Comparison of ENCODE assay signal across 4 fruit fly cellular contexts in genomic region chr3R:25461666-25462065, dm6.
TF ChIP-seq lines count a peak whose summit lies in the region.

No protein-coding gene starts in this region.

- TF ChIP-seq CTCF in whole organism, embryonic (GFP tag; optimal IDR thresholded peaks at IDR 0.05; lab: Kevin White, UChicago), result no peak

TF ChIP-seq in whole organism, embryonic, 481 proteins besides CTCF, POLR2A, EP300 and RAD21:
- no peak for TF ChIP-seq nau (GFP tag; optimal IDR thresholded peaks at IDR 0.05; lab: Kevin White, UChicago)
- TF ChIP-seq D19A (tag; optimal IDR thresholded peaks at IDR 0.05; lab: Kevin White, UChicago), result peak; percentile 54
- TF ChIP-seq CG17361 (GFP tag; IDR thresholded peaks at IDR 0.05; lab: Robert Waterston, UW), result no peak
- TF ChIP-seq ac (GFP tag; optimal IDR thresholded peaks at IDR 0.05; lab: Kevin White, UChicago), result no peak
- peak; percentile 60 for TF ChIP-seq Drgx (GFP tag; IDR thresholded peaks at IDR 0.05; lab: Robert Waterston, UW)
- no peak for TF ChIP-seq ssp (GFP tag; IDR thresholded peaks at IDR 0.05; lab: Robert Waterston, UW)
- no peak for TF ChIP-seq CG18011 (GFP tag; optimal IDR thresholded peaks at IDR 0.05; lab: Kevin White, UChicago)
- peak in 1 of 2 experiments; percentile 26 for TF ChIP-seq bsh (GFP tag; optimal IDR thresholded peaks at IDR 0.05; lab: Kevin White, UChicago)
- peak; percentile 18 for TF ChIP-seq lbe (GFP tag; optimal IDR thresholded peaks at IDR 0.05; lab: Kevin White, UChicago)
- TF ChIP-seq CG7963 (GFP tag; IDR thresholded peaks at IDR 0.05; lab: Robert Waterston, UW; ENCODE audit: partially characterized antibody), result no peak

TF ChIP-seq in whole organism, prepupa, 60 proteins besides CTCF, POLR2A, EP300 and RAD21 (continues in another document):
- no peak for TF ChIP-seq fkh (GFP tag; optimal IDR thresholded peaks at IDR 0.05; lab: Kevin White, UChicago)
- TF ChIP-seq pdm3 (GFP tag; optimal IDR thresholded peaks at IDR 0.05; lab: Kevin White, UChicago), result peak; percentile 70
- TF ChIP-seq CG31627 (GFP tag; optimal IDR thresholded peaks at IDR 0.05; lab: Kevin White, UChicago), result peak; percentile 69
- peak; percentile 55 for TF ChIP-seq CG3919 (GFP tag; optimal IDR thresholded peaks at IDR 0.05; lab: Kevin White, UChicago)
- TF ChIP-seq CG9139 (GFP tag; optimal IDR thresholded peaks at IDR 0.05; lab: Kevin White, UChicago), result no peak
- peak; percentile 61 for TF ChIP-seq Eip75B (GFP tag; optimal IDR thresholded peaks at IDR 0.05; lab: Kevin White, UChicago)
- peak; percentile 17 for TF ChIP-seq CG6808 (GFP tag; optimal IDR thresholded peaks at IDR 0.05; lab: Kevin White, UChicago)
- no peak for TF ChIP-seq CG6854 (GFP tag; optimal IDR thresholded peaks at IDR 0.05; lab: Kevin White, UChicago)
- no peak for TF ChIP-seq CG1621 (tag; optimal IDR thresholded peaks at IDR 0.05; lab: Kevin White, UChicago)
- peak; percentile 28 for TF ChIP-seq CG7368 (GFP tag; optimal IDR thresholded peaks at IDR 0.05; lab: Kevin White, UChicago)
- TF ChIP-seq OdsH (GFP tag; optimal IDR thresholded peaks at IDR 0.05; lab: Kevin White, UChicago), result peak; percentile 62
- peak in 1 of 2 experiments; percentile 45 for TF ChIP-seq salr (GFP tag; optimal IDR thresholded peaks at IDR 0.05; lab: Kevin White, UChicago)
- peak; percentile 50 for TF ChIP-seq Ets21C (GFP tag; optimal IDR thresholded peaks at IDR 0.05; lab: Kevin White, UChicago)
- TF ChIP-seq CG15336 (GFP tag; IDR thresholded peaks at IDR 0.05; lab: Robert Waterston, UW), result peak; percentile 39; the same call in 1 of the 2 replicates
- peak; percentile 71 for TF ChIP-seq net (GFP tag; optimal IDR thresholded peaks at IDR 0.05; lab: Kevin White, UChicago)
- peak; percentile 51 for TF ChIP-seq CG10669 (GFP tag; optimal IDR thresholded peaks at IDR 0.05; lab: Kevin White, UChicago)
- TF ChIP-seq Gug (GFP tag; IDR thresholded peaks at IDR 0.05; lab: Robert Waterston, UW), result no peak
- TF ChIP-seq Blimp-1 (GFP tag; optimal IDR thresholded peaks at IDR 0.05; lab: Kevin White, UChicago), result no peak
- TF ChIP-seq CG16779 (tag; optimal IDR thresholded peaks at IDR 0.05; lab: Kevin White, UChicago), result no peak
- TF ChIP-seq CG8319 (GFP tag; optimal IDR thresholded peaks at IDR 0.05; lab: Kevin White, UChicago), result peak; percentile 11
- peak; percentile 52 for TF ChIP-seq topi (GFP tag; optimal IDR thresholded peaks at IDR 0.05; lab: Kevin White, UChicago)
- peak; percentile 74 for TF ChIP-seq Hr39 (GFP tag; optimal IDR thresholded peaks at IDR 0.05; lab: Kevin White, UChicago)
- TF ChIP-seq vri (GFP tag; optimal IDR thresholded peaks at IDR 0.05; lab: Kevin White, UChicago), result peak; percentile 37
- peak; percentile 71 for TF ChIP-seq esn (GFP tag; optimal IDR thresholded peaks at IDR 0.05; lab: Kevin White, UChicago)
- peak; percentile 13; the same call in 1 of the 3 replicates for TF ChIP-seq CG6163 (GFP tag; IDR thresholded peaks at IDR 0.05; lab: Robert Waterston, UW)
- TF ChIP-seq CG6276 (GFP tag; optimal IDR thresholded peaks at IDR 0.05; lab: Kevin White, UChicago), result peak; percentile 32
- TF ChIP-seq Sox14 (GFP tag; optimal IDR thresholded peaks at IDR 0.05; lab: Kevin White, UChicago), result peak; percentile 76

TF ChIP-seq in whole organism, pupa, 21 proteins besides CTCF, POLR2A, EP300 and RAD21:
- TF ChIP-seq CG32121 (GFP tag; IDR thresholded peaks at IDR 0.05; lab: Robert Waterston, UW) (peak; percentile 35; the same call in 1 of the 2 replicates), CG15710 (tag; optimal IDR thresholded peaks at IDR 0.05; lab: Kevin White, UChicago) (peak; percentile 56), D1 (tag; optimal IDR thresholded peaks at IDR 0.05; lab: Kevin White, UChicago) (peak; percentile 61), fd96Ca (GFP tag; IDR thresholded peaks at IDR 0.05; lab: Robert Waterston, UW) (no peak), CG8301 (tag; optimal IDR thresholded peaks at IDR 0.05; lab: Kevin White, UChicago) (peak; percentile 68), CG8159 (tag; optimal IDR thresholded peaks at IDR 0.05; lab: Kevin White, UChicago) (peak; percentile 51), CG14655 (GFP tag; optimal IDR thresholded peaks at IDR 0.05; lab: Kevin White, UChicago) (peak; percentile 64), CG9948 (tag; optimal IDR thresholded peaks at IDR 0.05; lab: Kevin White, UChicago) (peak; percentile 59), Pif1A (GFP tag; optimal IDR thresholded peaks at IDR 0.05; lab: Kevin White, UChicago) (peak; percentile 39), rn (GFP tag; IDR thresholded peaks at IDR 0.05; lab: Robert Waterston, UW) (no peak), CG4496 (GFP tag; IDR thresholded peaks at IDR 0.05; lab: Robert Waterston, UW) (peak; percentile 68), CG17806 (tag; optimal IDR thresholded peaks at IDR 0.05; lab: Kevin White, UChicago) (peak; percentile 62), Snoo (tag; optimal IDR thresholded peaks at IDR 0.05; lab: Kevin White, UChicago) (no peak), EcR (GFP tag; optimal IDR thresholded peaks at IDR 0.05; lab: Kevin White, UChicago) (no peak), Pif1B (GFP tag; optimal IDR thresholded peaks at IDR 0.05; lab: Kevin White, UChicago) (peak; percentile 50), CG12605 (GFP tag; IDR thresholded peaks at IDR 0.05; lab: Robert Waterston, UW) (peak; percentile 46; the same call in 1 of the 2 replicates), Ets98B (GFP tag; IDR thresholded peaks at IDR 0.05; lab: Robert Waterston, UW) (0 out of 2 replicates have a peak, but pooled peaks have one; percentile 7), CG34367 (tag; optimal IDR thresholded peaks at IDR 0.05; lab: Kevin White, UChicago) (peak; percentile 25), CG10348 (GFP tag; IDR thresholded peaks at IDR 0.05; lab: Robert Waterston, UW) (no peak)

TF ChIP-seq in whole organism, wandering third instar larva, 38 proteins besides CTCF, POLR2A, EP300 and RAD21:
- TF ChIP-seq h (GFP tag; optimal IDR thresholded peaks at IDR 0.05; lab: Kevin White, UChicago) (peak; percentile 41), HLH106 (tag; optimal IDR thresholded peaks at IDR 0.05; lab: Kevin White, UChicago) (peak; percentile 38), woc (GFP tag; optimal IDR thresholded peaks at IDR 0.05; lab: Kevin White, UChicago) (peak; percentile 11), br (GFP tag; optimal IDR thresholded peaks at IDR 0.05; lab: Kevin White, UChicago) (peak; percentile 56), Sp1 (GFP tag; optimal IDR thresholded peaks at IDR 0.05; lab: Kevin White, UChicago) (peak; percentile 45), dl (GFP tag; optimal IDR thresholded peaks at IDR 0.05; lab: Kevin White, UChicago; ENCODE audit: insufficient read depth in 1 of 2, partially characterized antibody in 2 of 2) (no peak), foxo (GFP tag; optimal IDR thresholded peaks at IDR 0.05; lab: Kevin White, UChicago) (peak in 1 of 2 experiments; percentile 41), OdsH (GFP tag; optimal IDR thresholded peaks at IDR 0.05; lab: Kevin White, UChicago) (peak; percentile 52), Vsx2 (GFP tag; optimal IDR thresholded peaks at IDR 0.05; lab: Kevin White, UChicago; ENCODE audit: partially characterized antibody) (no peak), Hnf4 (GFP tag; optimal IDR thresholded peaks at IDR 0.05; lab: Kevin White, UChicago) (no peak), ey (GFP tag; optimal IDR thresholded peaks at IDR 0.05; lab: Kevin White, UChicago) (peak; percentile 52), brk (GFP tag; optimal IDR thresholded peaks at IDR 0.05; lab: Kevin White, UChicago) (no peak), sage (GFP tag; optimal IDR thresholded peaks at IDR 0.05; lab: Kevin White, UChicago) (no peak), dmrt93B (GFP tag; optimal IDR thresholded peaks at IDR 0.05; lab: Kevin White, UChicago) (peak; percentile 3), Dfd (GFP tag; optimal IDR thresholded peaks at IDR 0.05; lab: Kevin White, UChicago) (no peak), tai (GFP tag; optimal IDR thresholded peaks at IDR 0.05; lab: Kevin White, UChicago) (no peak), rgr (GFP tag; optimal IDR thresholded peaks at IDR 0.05; lab: Kevin White, UChicago) (peak; percentile 59), sv (GFP tag; optimal IDR thresholded peaks at IDR 0.05; lab: Kevin White, UChicago) (no peak), Jra (GFP tag; optimal IDR thresholded peaks at IDR 0.05; lab: Kevin White, UChicago) (no peak), fru (GFP tag; optimal IDR thresholded peaks at IDR 0.05; lab: Kevin White, UChicago) (peak; percentile 22), psq (GFP tag; optimal IDR thresholded peaks at IDR 0.05; lab: Kevin White, UChicago) (peak; percentile 27), CG32264 (GFP tag; optimal IDR thresholded peaks at IDR 0.05; lab: Kevin White, UChicago) (no peak), Dif (GFP tag; optimal IDR thresholded peaks at IDR 0.05; lab: Kevin White, UChicago; ENCODE audit: partially characterized antibody) (no peak), dsf (GFP tag; optimal IDR thresholded peaks at IDR 0.05; lab: Kevin White, UChicago; ENCODE audit: borderline replicate concordance) (no peak), Hr83 (GFP tag; optimal IDR thresholded peaks at IDR 0.05; lab: Kevin White, UChicago; ENCODE audit: poor library complexity, severe bottlenecking) (no peak)

Comparison
In these comparisons a context has a peak if more than half of its experiments do, and no peak if none do; other contexts are left out.
1. Of the 7 proteins assayed by ChIP-seq in both whole organism, embryonic and whole organism, prepupa: peak only in whole organism, embryonic: none; only in whole organism, prepupa: Hr39 and Sox102F; in both: none; in neither: 5.